Fruit fly (Drosophila melanogaster): ENCODE measurements around the gene Ugt35C1.

Ugt35C1 gene

DNA sequence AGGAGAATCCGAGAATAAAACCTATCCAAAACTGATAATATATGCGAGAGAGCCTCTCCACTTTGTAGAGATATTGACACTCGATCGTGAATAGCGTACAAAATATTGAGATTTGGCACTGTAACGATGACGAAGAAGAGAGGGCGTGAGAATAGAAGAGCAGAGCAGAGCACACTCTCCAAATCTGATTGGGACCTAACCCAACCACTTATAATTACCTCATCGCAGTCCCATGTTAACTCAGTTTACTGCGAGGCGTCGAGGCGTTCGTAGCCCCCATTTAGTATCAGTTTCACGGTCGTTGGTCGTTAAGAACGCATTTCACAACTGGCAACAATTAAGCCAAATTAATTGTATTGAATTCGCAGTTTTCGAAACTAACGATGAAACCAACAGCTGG, 28.7 kb upstream of the Ugt35C1 start, which contains the start of gene Ugt302C1 (continued):
- TF ChIP-seq dm (GFP tag; optimal IDR thresholded peaks at IDR 0.05) (no peak), usp (GFP tag; optimal IDR thresholded peaks at IDR 0.05) (no peak), kni (GFP tag; optimal IDR thresholded peaks at IDR 0.05) (peak; percentile 71), Sox102F (GFP tag; optimal IDR thresholded peaks at IDR 0.05) (no peak), CG15011 (GFP tag; optimal IDR thresholded peaks at IDR 0.05) (no peak), dati (GFP tag; IDR thresholded peaks at IDR 0.05) (no peak), CG17385 (GFP tag; optimal IDR thresholded peaks at IDR 0.05) (peak; percentile 12), hbn (GFP tag; IDR thresholded peaks at IDR 0.05; ENCODE audit: partially characterized antibody) (no peak), Bgb (GFP tag; IDR thresholded peaks at IDR 0.05; ENCODE audit: partially characterized antibody) (0 out of 2 replicates have a peak, but pooled peaks have one; percentile 65), wdn (GFP tag; IDR thresholded peaks at IDR 0.05) (no peak), CG10274 (GFP tag; optimal IDR thresholded peaks at IDR 0.05) (no peak), Ptx1 (GFP tag; IDR thresholded peaks at IDR 0.05) (no peak), CG11456 (GFP tag; IDR thresholded peaks at IDR 0.05) (0 out of 3 replicates have a peak, but pooled peaks have one; percentile 39), Mes4 (GFP tag; optimal IDR thresholded peaks at IDR 0.05) (no peak), CG12155 (GFP tag; optimal IDR thresholded peaks at IDR 0.05) (no peak), CG43689 (GFP tag; IDR thresholded peaks at IDR 0.05) (no peak), tap (tag; optimal IDR thresholded peaks at IDR 0.05) (no peak), pzg (GFP tag; optimal IDR thresholded peaks at IDR 0.05) (no peak), sob (GFP tag; IDR thresholded peaks at IDR 0.05) (peak; percentile 48; the same call in 1 of the 2 replicates), ssp (GFP tag; IDR thresholded peaks at IDR 0.05) (no peak), pb (GFP tag; optimal IDR thresholded peaks at IDR 0.05) (peak; percentile 4), ash1 (GFP tag; optimal IDR thresholded peaks at IDR 0.05) (no peak), CG3163 (GFP tag; optimal IDR thresholded peaks at IDR 0.05) (peak; percentile 79), CG10979 (tag; optimal IDR thresholded peaks at IDR 0.05) (no peak), CG32767 (GFP tag; IDR thresholded peaks at IDR 0.05) (no peak), Usf (GFP tag; optimal IDR thresholded peaks at IDR 0.05) (no peak), CG5180 (GFP tag; optimal IDR thresholded peaks at IDR 0.05) (no peak), otp (GFP tag; IDR thresholded peaks at IDR 0.05) (no peak), zfh2 (GFP tag; optimal IDR thresholded peaks at IDR 0.05) (no peak), CG10366 (GFP tag; IDR thresholded peaks at IDR 0.05) (no peak), sna (GFP tag; IDR thresholded peaks at IDR 0.05; ENCODE audit: partially characterized antibody) (no peak), z (GFP tag; IDR thresholded peaks at IDR 0.05) (peak; percentile 72; the same call in 2 of the 3 replicates), Ssrp (tag; optimal IDR thresholded peaks at IDR 0.05) (no peak), E2f1 (GFP tag; IDR thresholded peaks at IDR 0.05) (no peak), Gsc (GFP tag; IDR thresholded peaks at IDR 0.05) (no peak), CG32532 (GFP tag; IDR thresholded peaks at IDR 0.05) (peak; percentile 57; the same call in 1 of the 2 replicates), CG34376 (GFP tag; optimal IDR thresholded peaks at IDR 0.05) (peak; percentile 73), Atf3 (GFP tag; optimal IDR thresholded peaks at IDR 0.05) (peak; percentile 31), Adf1 (GFP tag; IDR thresholded peaks at IDR 0.05) (peak; percentile 32; the same call in 1 of the 2 replicates), CG18262 (tag; optimal IDR thresholded peaks at IDR 0.05) (no peak), ftz-f1 (GFP tag; optimal IDR thresholded peaks at IDR 0.05) (no peak)

DNA sequence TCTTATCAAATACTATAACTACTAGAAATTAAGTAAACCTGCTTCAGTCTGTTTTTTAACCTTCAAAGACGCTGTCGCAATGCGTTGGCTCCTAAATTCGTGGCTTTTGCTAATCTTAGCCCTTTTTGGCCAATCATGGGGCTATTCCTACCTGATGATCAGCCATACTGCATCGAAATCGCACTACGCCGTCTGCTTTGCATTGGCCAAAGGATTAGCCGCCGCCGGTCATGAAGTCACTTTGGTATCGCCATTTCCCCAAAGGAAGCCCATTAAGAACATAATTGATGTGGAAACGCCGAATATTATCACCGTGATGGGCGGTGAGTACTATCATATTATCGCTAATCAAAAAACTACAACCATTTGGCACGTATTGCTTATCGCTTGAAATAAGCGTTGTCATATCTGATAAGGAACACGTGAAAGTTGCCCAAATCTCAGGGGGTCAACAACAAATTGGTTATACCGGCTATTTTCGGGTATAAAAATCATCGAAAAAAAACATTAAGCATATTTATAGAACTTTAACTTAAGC, 26.5 kb upstream of the Ugt35C1 start, which contains the start of gene Ugt302E1:
Gene Ugt302E1 (plus strand): TSS at position 51 of the 538 bp plus-strand sequence.
- TF ChIP-seq exex (tag; optimal IDR thresholded peaks at IDR 0.05), result peak; percentile 87
- TF ChIP-seq NFAT (GFP tag; IDR thresholded peaks at IDR 0.05), result no peak
- peak; percentile 86 for TF ChIP-seq cwo (GFP tag; optimal IDR thresholded peaks at IDR 0.05)
- no peak for TF ChIP-seq CG4404 (GFP tag; IDR thresholded peaks at IDR 0.05)
- no peak for TF ChIP-seq CG11456 (GFP tag; IDR thresholded peaks at IDR 0.05)
- no peak for TF ChIP-seq Sox102F (GFP tag; optimal IDR thresholded peaks at IDR 0.05)
- TF ChIP-seq CG17612 (GFP tag; IDR thresholded peaks at IDR 0.05), result no peak
- peak; percentile 17; the same call in 1 of the 2 replicates for TF ChIP-seq GATAe (GFP tag; conservative IDR thresholded peaks at IDR 0.05)
- TF ChIP-seq grn (GFP tag; optimal IDR thresholded peaks at IDR 0.05), result peak; percentile 59
- no peak for TF ChIP-seq Ets65A (GFP tag)
- TF ChIP-seq CG3726 (GFP tag; IDR thresholded peaks at IDR 0.05), result no peak
- TF ChIP-seq ssp (GFP tag; IDR thresholded peaks at IDR 0.05), result no peak
- no peak for TF ChIP-seq CG10209 (GFP tag; optimal IDR thresholded peaks at IDR 0.05)
- TF ChIP-seq tgo (GFP tag; IDR thresholded peaks at IDR 0.05), result no peak
- no peak for TF ChIP-seq CG10274 (GFP tag; optimal IDR thresholded peaks at IDR 0.05)
- no peak for TF ChIP-seq CG7556 (GFP tag; optimal IDR thresholded peaks at IDR 0.05)
